Fruit fly (Drosophila melanogaster) whole organism, embryonic: ENCODE results near the gene CG42841.

Experiments
- Atf3 ChIP-seq: fragments of 200-800 bp; sonication (Bioruptor generic); optimal IDR thresholded peaks from 3 replicates; lab custom pipeline; 2016; ENCODE audit warnings: missing biosample characterization, missing genetic modification characterization
- Bdp1 ChIP-seq: fragments of 200-800 bp; sonication (Bioruptor generic); optimal IDR thresholded peaks from 3 replicates; lab custom pipeline; 2016; ENCODE audit warnings: missing biosample characterization, missing genetic modification characterization
- CG11085 ChIP-seq: fragments of 200-800 bp; sonication (Bioruptor generic); IDR thresholded peaks from 2 replicates; pipeline ENCODE4 v1.3.6; 2022; ENCODE audit warnings: missing biosample characterization, missing genetic modification characterization
- CG11247 ChIP-seq: fragments of 200-800 bp; sonication (Bioruptor generic); IDR thresholded peaks from 2 replicates; pipeline ENCODE4 v1.3.6; 2022; ENCODE audit warnings: missing biosample characterization, missing genetic modification characterization
- CG11456 ChIP-seq: fragments of 200-800 bp; sonication (Bioruptor generic); IDR thresholded peaks from 3 replicates; pipeline ENCODE4 v1.3.6; 2022; ENCODE audit warnings: missing biosample characterization, missing genetic modification characterization
- CG11560 ChIP-seq: fragments of 200-800 bp; sonication (Bioruptor generic); IDR thresholded peaks from 3 replicates; pipeline ENCODE4 v1.3.6; 2022; ENCODE audit warnings: missing biosample characterization, missing genetic modification characterization
- CG11695 ChIP-seq: fragments of 200-800 bp; sonication (Bioruptor generic); IDR thresholded peaks from 3 replicates; pipeline ENCODE4 v1.3.6; 2022; ENCODE audit warnings: missing biosample characterization, missing genetic modification characterization
- CG11723 ChIP-seq: fragments of 200-800 bp; sonication (Bioruptor generic); optimal IDR thresholded peaks from 2 replicates; lab custom pipeline; 2017; ENCODE audit warnings: missing biosample characterization, mild to moderate bottlenecking, missing genetic modification characterization
- CG12942 ChIP-seq: fragments of 200-800 bp; sonication (Bioruptor generic); optimal IDR thresholded peaks from 3 replicates; lab custom pipeline; 2016; ENCODE audit warnings: missing biosample characterization, missing genetic modification characterization
- CG14965 ChIP-seq: fragments of 200-800 bp; sonication (Bioruptor generic); optimal IDR thresholded peaks from 2 replicates; lab custom pipeline; 2016; ENCODE audit warnings: missing biosample characterization, missing genetic modification characterization, borderline replicate concordance
- CG1602 ChIP-seq: fragments of 200-800 bp; sonication (Bioruptor generic); optimal IDR thresholded peaks from 3 replicates; lab custom pipeline; 2016; ENCODE audit warnings: missing biosample characterization, missing genetic modification characterization
- CG17186 ChIP-seq: fragments of 200-800 bp; sonication (Bioruptor generic); optimal IDR thresholded peaks from 3 replicates; lab custom pipeline; 2017; ENCODE audit warnings: missing biosample characterization, missing genetic modification reagents, missing genetic modification characterization
- CG18599 ChIP-seq: fragments of 200-800 bp; sonication (Bioruptor generic); optimal IDR thresholded peaks from 3 replicates; lab custom pipeline; 2017; ENCODE audit warnings: missing biosample characterization, missing genetic modification characterization, mild to moderate bottlenecking, moderate library complexity, missing genetic modification reagents
- CG2712 ChIP-seq: fragments of 200-800 bp; optimal IDR thresholded peaks from 3 replicates; lab custom pipeline; 2019; ENCODE audit warnings: missing biosample characterization, mild to moderate bottlenecking, missing genetic modification characterization, moderate library complexity
- CG2889 ChIP-seq: fragments of 200-800 bp; sonication (Bioruptor generic); IDR thresholded peaks from 3 replicates; pipeline ENCODE4 v1.3.6; 2022; ENCODE audit warnings: missing biosample characterization, missing genetic modification characterization
- CG3065 ChIP-seq: fragments of 200-800 bp; sonication (Bioruptor generic); optimal IDR thresholded peaks from 2 replicates; lab custom pipeline; 2016; ENCODE audit warnings: missing biosample characterization, missing genetic modification characterization
- CG31224 ChIP-seq: fragments of 200-800 bp; sonication (Bioruptor generic); IDR thresholded peaks from 2 replicates; pipeline ENCODE4 v1.3.6; 2022; ENCODE audit warnings: missing biosample characterization, missing genetic modification characterization
- CG3163 ChIP-seq: fragments of 200-800 bp; sonication (Bioruptor generic); optimal IDR thresholded peaks from 3 replicates; lab custom pipeline; 2016; ENCODE audit warnings: missing biosample characterization, missing genetic modification characterization
- CG6791 ChIP-seq: fragments of 200-800 bp; sonication (Bioruptor generic); IDR thresholded peaks from 3 replicates; pipeline ENCODE4 v1.3.6; 2022; ENCODE audit warnings: missing biosample characterization, missing genetic modification characterization; ENCODE audit not compliant: partially characterized antibody
- CG8478 ChIP-seq: fragments of >200 bp; optimal IDR thresholded peaks from 2 replicates; lab custom pipeline; 2018
- CG9727 ChIP-seq: fragments of 200-800 bp; sonication (Bioruptor generic); optimal IDR thresholded peaks from 3 replicates; lab custom pipeline; 2017; ENCODE audit warnings: missing biosample characterization, mild to moderate bottlenecking, missing genetic modification characterization
- CG9817 ChIP-seq: fragments of 200-800 bp; sonication (Bioruptor generic); optimal IDR thresholded peaks from 2 replicates; lab custom pipeline; 2018; ENCODE audit warnings: missing biosample characterization, mild to moderate bottlenecking, missing genetic modification characterization, moderate library complexity
- CG9876 ChIP-seq: fragments of 200-800 bp; sonication (Bioruptor generic); optimal IDR thresholded peaks from 2 replicates; lab custom pipeline; 2016; ENCODE audit warnings: missing biosample characterization, missing genetic modification characterization
- CrebB ChIP-seq: fragments of 200-800 bp; sonication (Bioruptor generic); optimal IDR thresholded peaks from 3 replicates; lab custom pipeline; 2018; ENCODE audit warnings: missing biosample characterization, mild to moderate bottlenecking, missing genetic modification characterization
- Dref ChIP-seq: fragments of 200-800 bp; sonication (Bioruptor generic); IDR thresholded peaks from 2 replicates; pipeline ENCODE4 v1.3.6; 2022; ENCODE audit warnings: missing biosample characterization, missing genetic modification characterization
- E2f1 ChIP-seq: fragments of 200-800 bp; sonication (Bioruptor generic); IDR thresholded peaks from 2 replicates; pipeline ENCODE4 v1.3.6; 2022; ENCODE audit warnings: missing biosample characterization, missing genetic modification characterization
- ERR ChIP-seq: fragments of 200-800 bp; sonication (Bioruptor generic); optimal IDR thresholded peaks from 2 replicates; lab custom pipeline; 2016; ENCODE audit warnings: missing biosample characterization, missing genetic modification characterization
- Ets97D ChIP-seq: fragments of 200-800 bp; sonication (Bioruptor generic); optimal IDR thresholded peaks from 3 replicates; lab custom pipeline; 2016; ENCODE audit warnings: missing biosample characterization, missing genetic modification characterization
- HLH54F ChIP-seq: fragments of 200-800 bp; sonication (Bioruptor generic); optimal IDR thresholded peaks from 3 replicates; lab custom pipeline; 2016; ENCODE audit warnings: missing biosample characterization, missing genetic modification characterization
- Hey ChIP-seq: fragments of 200-800 bp; sonication (Bioruptor generic); optimal IDR thresholded peaks from 3 replicates; lab custom pipeline; 2018; ENCODE audit warnings: missing biosample characterization, mild to moderate bottlenecking, missing genetic modification characterization
- Med ChIP-seq: fragments of 200-800 bp; sonication (Bioruptor generic); peaks from one replicate; lab custom pipeline; 2016; ENCODE audit warnings: missing biosample characterization, missing genetic modification characterization, mild to moderate bottlenecking, inconsistent platforms, moderate library complexity
- NfI ChIP-seq: fragments of 200-800 bp; sonication (Bioruptor generic); optimal IDR thresholded peaks from 3 replicates; lab custom pipeline; 2018; ENCODE audit warnings: missing biosample characterization, mild to moderate bottlenecking, missing genetic modification characterization, moderate library complexity
- Optix ChIP-seq: fragments of 200-800 bp; sonication (Bioruptor generic); IDR thresholded peaks from 3 replicates; pipeline ENCODE4 v1.3.6; 2022; ENCODE audit warnings: missing biosample characterization, missing genetic modification characterization
- Sry-β ChIP-seq: fragments of 200-800 bp; sonication (Bioruptor generic); optimal IDR thresholded peaks from 2 replicates; lab custom pipeline; 2018; ENCODE audit warnings: missing biosample characterization, mild to moderate bottlenecking, missing genetic modification characterization, moderate library complexity
- Tbp ChIP-seq: fragments of >200 bp; optimal IDR thresholded peaks from 2 replicates; lab custom pipeline; 2018; ENCODE audit warnings: missing biosample characterization, missing genetic modification characterization
- bowl ChIP-seq: fragments of 200-800 bp; sonication (Bioruptor generic); IDR thresholded peaks from 2 replicates; pipeline ENCODE4 v1.3.6; 2022; ENCODE audit warnings: missing biosample characterization, missing genetic modification characterization
- chif ChIP-seq, 2 experiments: fragments of 200-800 bp; sonication (Bioruptor generic); optimal IDR thresholded peaks; 3 replicates each; lab custom pipeline; 2016; ENCODE audit warnings: missing biosample characterization in 2 of 2, missing genetic modification characterization in 2 of 2
- dan ChIP-seq: fragments of 200-800 bp; sonication (Bioruptor generic); IDR thresholded peaks from 2 replicates; pipeline ENCODE4 v1.3.6; 2022; ENCODE audit warnings: missing biosample characterization, missing genetic modification characterization
- ewg ChIP-seq: fragments of 200-800 bp; sonication (Bioruptor generic); optimal IDR thresholded peaks from 3 replicates; lab custom pipeline; 2017; ENCODE audit warnings: mild to moderate bottlenecking, missing biosample characterization, missing genetic modification reagents, missing genetic modification characterization
- fd96Cb ChIP-seq: fragments of 200-800 bp; sonication (Bioruptor generic); optimal IDR thresholded peaks from 2 replicates; lab custom pipeline; 2018; ENCODE audit warnings: missing biosample characterization, mild to moderate bottlenecking, missing genetic modification characterization, moderate library complexity
- fru ChIP-seq: fragments of >200 bp; optimal IDR thresholded peaks from 2 replicates; lab custom pipeline; 2017
- her ChIP-seq: fragments of 200-800 bp; sonication (Bioruptor generic); optimal IDR thresholded peaks from 2 replicates; lab custom pipeline; 2016; ENCODE audit warnings: missing biosample characterization, missing genetic modification characterization
- inv ChIP-seq: fragments of 200-800 bp; sonication (Bioruptor generic); IDR thresholded peaks from 2 replicates; pipeline ENCODE4 v1.3.6; 2022; ENCODE audit warnings: missing biosample characterization, missing genetic modification characterization; ENCODE audit not compliant: partially characterized antibody
- kah ChIP-seq: fragments of 200-800 bp; sonication (Bioruptor generic); optimal IDR thresholded peaks from 2 replicates; lab custom pipeline; 2018; ENCODE audit warnings: missing biosample characterization, mild to moderate bottlenecking, missing genetic modification characterization
- lov ChIP-seq, 2 experiments: fragments of 200-800 bp in 1 of 2; fragments of >200 bp in 1 of 2; sonication (Bioruptor generic) in 1 of 2; IDR thresholded peaks in 1 of 2; optimal IDR thresholded peaks in 1 of 2; 2 replicates in 1 of 2; 3 replicates in 1 of 2; pipeline versions ENCODE4 v1.3.6 to Lab custom; 2017 to 2022; ENCODE audit warnings: missing biosample characterization in 1 of 2, missing genetic modification characterization in 1 of 2
- nau ChIP-seq: fragments of 200-800 bp; sonication (Bioruptor generic); optimal IDR thresholded peaks from 3 replicates; lab custom pipeline; 2017; ENCODE audit warnings: missing biosample characterization, mild to moderate bottlenecking, missing genetic modification characterization, missing genetic modification reagents
- nerfin-2 ChIP-seq: fragments of 200-800 bp; sonication (Bioruptor generic); IDR thresholded peaks from 2 replicates; pipeline ENCODE4 v1.3.6; 2022; ENCODE audit warnings: missing biosample characterization, missing genetic modification characterization; ENCODE audit not compliant: partially characterized antibody
- org-1 ChIP-seq: fragments of 200-800 bp; sonication (Bioruptor generic); optimal IDR thresholded peaks from 2 replicates; lab custom pipeline; 2017; ENCODE audit warnings: missing biosample characterization, missing genetic modification characterization
- shn ChIP-seq: fragments of 200-800 bp; sonication (Bioruptor generic); optimal IDR thresholded peaks from 3 replicates; lab custom pipeline; 2016; ENCODE audit warnings: missing biosample characterization, missing genetic modification characterization
- sob ChIP-seq: fragments of 200-800 bp; sonication (Bioruptor generic); IDR thresholded peaks from 2 replicates; pipeline ENCODE4 v1.3.6; 2022; ENCODE audit warnings: missing biosample characterization, missing genetic modification characterization
- tap ChIP-seq: fragments of 200-800 bp; optimal IDR thresholded peaks from 3 replicates; lab custom pipeline; 2019; ENCODE audit warnings: missing biosample characterization, mild to moderate bottlenecking, missing genetic modification characterization, moderate library complexity
- tio ChIP-seq: fragments of 200-800 bp; sonication (Bioruptor generic); optimal IDR thresholded peaks from 2 replicates; lab custom pipeline; 2017; ENCODE audit warnings: missing biosample characterization, missing genetic modification characterization, inconsistent platforms

Gene CG42841

dm6 chr3L:1976760-1977159 lies 28.7 kb downstream of the CG42841 start (continued):
- peak; percentile 31 for TF ChIP-seq CG9727
- TF ChIP-seq CG11456, result no peak
- no peak for TF ChIP-seq CG8478 (lab: Kevin White, UChicago)
- TF ChIP-seq tap (tag; lab: Kevin White, UChicago), result no peak
- TF ChIP-seq dan (GFP tag; lab: Robert Waterston, UW), result no peak
- TF ChIP-seq shn (GFP tag; lab: Kevin White, UChicago), result no peak
- 0 out of 3 replicates have a peak, but pooled peaks have one; percentile 13 for TF ChIP-seq CG2889
- TF ChIP-seq tio, result no peak
- no peak for TF ChIP-seq nerfin-2
- 0 out of 3 replicates have a peak, but pooled peaks have one; percentile 13 for TF ChIP-seq Optix (GFP tag; lab: Robert Waterston, UW)
- TF ChIP-seq Sry-β (GFP tag; lab: Kevin White, UChicago), result no peak
- no peak for TF ChIP-seq bowl
- no peak for TF ChIP-seq CG6791 (GFP tag; lab: Robert Waterston, UW)
- TF ChIP-seq Tbp (GFP tag; lab: Kevin White, UChicago), result no peak
- no peak for TF ChIP-seq kah (GFP tag; lab: Kevin White, UChicago)
- no peak for TF ChIP-seq fd96Cb
- no peak for TF ChIP-seq CG11695 (GFP tag; lab: Robert Waterston, UW)
- TF ChIP-seq NfI, result no peak
- peak; percentile 47; the same call in 1 of the 2 replicates for TF ChIP-seq sob (GFP tag; lab: Robert Waterston, UW)
- no peak for TF ChIP-seq fru
- 0 out of 3 replicates have a peak, but pooled peaks have one; percentile 16 for TF ChIP-seq CG11560 (tag; lab: Robert Waterston, UW)
- no peak for TF ChIP-seq Dref (GFP tag; lab: Robert Waterston, UW)
- TF ChIP-seq lov (optimal IDR thresholded peaks at IDR 0.05; lab: Kevin White, UChicago), result no peak
- TF ChIP-seq lov (GFP tag; IDR thresholded peaks at IDR 0.05; lab: Robert Waterston, UW), result no peak
- TF ChIP-seq HLH54F (GFP tag; lab: Kevin White, UChicago), result no peak
- TF ChIP-seq CG14965 (GFP tag; lab: Kevin White, UChicago), result no peak
- no peak for TF ChIP-seq ewg (GFP tag; lab: Kevin White, UChicago)
- no peak for TF ChIP-seq CG12942 (GFP tag; lab: Kevin White, UChicago)
- peak; percentile 67 for TF ChIP-seq CG18599 (GFP tag; lab: Kevin White, UChicago)
- no peak for TF ChIP-seq CG2712 (tag; lab: Kevin White, UChicago)
- no peak for TF ChIP-seq Atf3
- no peak for TF ChIP-seq CG9817 (tag; lab: Kevin White, UChicago)
- TF ChIP-seq org-1 (GFP tag; lab: Kevin White, UChicago), result peak; percentile 12
- TF ChIP-seq CG11085 (GFP tag; lab: Robert Waterston, UW), result no peak
- TF ChIP-seq CG3065 (GFP tag; lab: Kevin White, UChicago), result no peak
- no peak for TF ChIP-seq CG11723
- no peak for TF ChIP-seq CG31224 (GFP tag; lab: Robert Waterston, UW)
- TF ChIP-seq inv (GFP tag; lab: Robert Waterston, UW), result no peak
- TF ChIP-seq CrebB (tag; lab: Kevin White, UChicago), result no peak
- TF ChIP-seq her (GFP tag; lab: Kevin White, UChicago), result no peak
- no peak for TF ChIP-seq ERR
- no peak for TF ChIP-seq Hey
- no peak for TF ChIP-seq CG3163 (GFP tag; lab: Kevin White, UChicago)
- TF ChIP-seq E2f1 (GFP tag; lab: Robert Waterston, UW), result 0 out of 2 replicates have a peak, but pooled peaks have one; percentile 26
- 0 out of 2 replicates have a peak, but pooled peaks have one; percentile 14 for TF ChIP-seq CG11247 (GFP tag; lab: Robert Waterston, UW)
- TF ChIP-seq CG17186 (GFP tag; lab: Kevin White, UChicago), result no peak
- TF ChIP-seq Bdp1 (GFP tag; lab: Kevin White, UChicago), result no peak
- TF ChIP-seq nau, result no peak
- no peak for TF ChIP-seq CG9876 (GFP tag; lab: Kevin White, UChicago)
- TF ChIP-seq Ets97D, result no peak
- no peak for TF ChIP-seq CG1602 (GFP tag; lab: Kevin White, UChicago)
- peak; percentile 89 for TF ChIP-seq Med (GFP tag; lab: Kevin White, UChicago)
- TF ChIP-seq chif (GFP tag; optimal IDR thresholded peaks at IDR 0.05; lab: Kevin White, UChicago), result peak in 1 of 2 experiments; percentile 5
